Fruit fly (Drosophila melanogaster): ENCODE measurements around the gene CG3091.

DNA sequence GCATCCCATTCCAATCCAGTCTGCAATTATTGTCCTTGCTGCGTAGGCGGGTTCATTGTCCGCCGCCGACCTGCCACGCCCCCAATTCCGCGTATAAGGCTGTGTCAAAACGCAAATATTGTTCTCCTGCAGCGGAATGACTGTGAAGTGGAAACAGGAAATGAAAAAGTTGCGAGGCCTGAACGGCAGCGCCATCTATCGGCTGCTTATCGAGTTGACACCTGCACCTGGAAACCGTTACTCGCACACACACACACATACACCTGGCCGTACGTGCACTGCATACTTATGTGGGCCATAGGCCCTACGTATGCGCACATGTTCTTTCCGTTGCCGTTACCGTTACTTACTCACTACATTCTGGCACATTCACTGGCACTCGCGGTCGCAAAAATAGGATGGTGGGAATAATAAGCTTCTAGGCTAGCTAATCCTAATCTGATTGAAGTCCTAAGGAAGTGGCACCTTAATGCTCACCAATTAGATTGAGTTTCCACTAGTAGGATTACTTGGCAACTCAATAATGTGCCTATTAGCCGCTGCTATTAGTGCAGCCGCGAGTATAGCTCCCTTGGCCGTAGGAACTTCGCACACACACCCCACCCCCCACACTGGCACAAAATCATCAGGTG, 4.7 kb upstream of the CG3091 start:
- TF ChIP-seq pan (optimal IDR thresholded peaks at IDR 0.05) (no peak), EcR (GFP tag; optimal IDR thresholded peaks at IDR 0.05) (no peak), psq (optimal IDR thresholded peaks at IDR 0.05) (no peak)
